Worm (Caenorhabditis elegans) whole organism, early embryonic: Measurements from ENCODE around the gene lipl-1.

Experiments
- aly-1 ChIP-seq: sonication (generic microtip); optimal IDR thresholded peaks from 2 replicates; lab custom pipeline; 2016; ENCODE audit warnings: missing genetic modification characterization, missing compliant biosample characterization
- ama-1 ChIP-seq: fragments of 150-350 bp; optimal IDR thresholded peaks from 2 replicates; lab custom pipeline; 2014
- ceh-13 ChIP-seq: fragments of 200-800 bp; sonication (Bioruptor generic); optimal IDR thresholded peaks from 2 replicates; lab custom pipeline; 2018; ENCODE audit warnings: mild to moderate bottlenecking, missing genetic modification characterization, missing compliant biosample characterization
- ets-7 ChIP-seq: sonication (generic microtip); optimal IDR thresholded peaks from 2 replicates; lab custom pipeline; 2016; ENCODE audit warnings: missing genotype, missing genetic modification characterization, missing compliant biosample characterization
- flt-1 ChIP-seq: fragments of 200-800 bp; sonication (Bioruptor generic); IDR thresholded peaks from 2 replicates; pipeline ENCODE4 v1.3.6; 2022; ENCODE audit warnings: missing genetic modification characterization, missing compliant biosample characterization
- hnd-1 ChIP-seq: sonication (generic microtip); optimal IDR thresholded peaks from 2 replicates; lab custom pipeline; 2016; ENCODE audit warnings: missing genetic modification characterization, missing compliant biosample characterization
- scrt-1 ChIP-seq: fragments of 200-800 bp; sonication (Bioruptor generic); IDR thresholded peaks from 2 replicates; pipeline ENCODE4 v1.3.6; 2022; ENCODE audit warnings: missing genetic modification characterization, missing compliant biosample characterization
- sea-1 ChIP-seq: fragments of 200-800 bp; sonication (Bioruptor generic); conservative IDR thresholded peaks from 2 replicates; pipeline ENCODE4 v1.3.6; 2022; ENCODE audit warnings: missing genetic modification characterization, missing compliant biosample characterization
- tbx-37 ChIP-seq: fragments of 200-800 bp; sonication (Bioruptor generic); conservative IDR thresholded peaks from 2 replicates; pipeline ENCODE4 v1.3.6; 2022; ENCODE audit warnings: missing genetic modification reagents, missing genetic modification characterization, missing compliant biosample characterization

ce11 chrV:12961085-12961560, 41.3 kb downstream of the lipl-1 start, which contains the start of gene mpst-7:
- TF ChIP-seq ama-1 (lab: Kevin White, UChicago), result no peak
- no peak for TF ChIP-seq ceh-13
- no peak for TF ChIP-seq flt-1 (GFP tag; lab: Robert Waterston, UW)
- no peak for TF ChIP-seq sea-1 (GFP tag; lab: Robert Waterston, UW)
- TF ChIP-seq scrt-1 (GFP tag; lab: Robert Waterston, UW), result no peak
- no peak for TF ChIP-seq tbx-37
- no peak for TF ChIP-seq aly-1
- no peak for TF ChIP-seq ets-7 (tag; lab: Kevin White, UChicago)
- TF ChIP-seq hnd-1 (tag; lab: Kevin White, UChicago), result no peak
